Fruit fly (Drosophila melanogaster): Measurements from ENCODE around the gene CG14974.

The CG14974 gene

DNA sequence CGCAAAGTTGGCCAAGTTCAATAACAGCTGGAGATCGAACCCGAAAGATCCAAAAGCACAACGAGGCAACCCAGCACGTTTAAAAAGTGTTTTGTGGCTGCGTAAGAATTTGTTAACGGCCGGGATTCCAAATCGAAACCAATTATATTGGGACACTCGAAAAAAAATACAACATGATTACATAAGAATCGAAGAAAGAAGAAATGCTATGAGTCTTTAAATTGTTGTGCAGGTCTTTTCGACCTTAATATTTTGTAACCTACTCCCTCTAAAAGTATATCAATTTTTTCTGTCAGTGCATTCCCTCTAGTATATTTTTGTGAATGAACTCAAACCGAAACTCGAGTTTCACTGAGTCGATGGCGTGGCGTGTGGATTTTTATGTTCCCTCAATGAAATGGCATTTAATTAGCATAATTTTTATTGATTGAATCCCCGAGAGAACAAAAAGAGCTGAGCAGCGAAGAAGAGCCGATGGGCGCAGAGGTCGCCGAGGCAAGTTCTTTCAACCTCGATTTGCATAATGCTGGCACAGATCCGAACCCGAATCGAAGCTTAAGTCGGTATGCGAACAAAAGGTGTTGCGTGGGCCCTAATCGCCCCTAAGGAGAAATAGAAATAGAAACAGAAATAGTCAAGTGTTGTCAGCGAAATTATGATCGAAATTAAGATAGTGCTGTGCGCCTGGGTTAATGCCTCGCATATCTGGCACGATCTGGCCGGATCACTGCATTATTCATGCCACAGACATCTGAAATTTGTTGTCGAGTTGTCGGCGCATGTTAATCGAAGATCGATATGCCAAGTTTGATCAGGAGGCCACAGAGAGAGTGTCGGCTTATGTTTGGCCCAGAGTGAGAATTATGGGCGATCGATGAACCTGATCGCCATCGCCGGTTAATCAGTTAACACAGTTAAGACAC, 44.7 kb upstream of the CG14974 start (continued):
- TF ChIP-seq CG9876 (GFP tag; optimal IDR thresholded peaks at IDR 0.05) (peak; percentile 9), abd-A (tag; optimal IDR thresholded peaks at IDR 0.05) (peak; percentile 64), pho (GFP tag; optimal IDR thresholded peaks at IDR 0.05) (peak; percentile 36), caup (GFP tag; optimal IDR thresholded peaks at IDR 0.05; ENCODE audit: severe bottlenecking) (peak; percentile 0), Hr51 (GFP tag; optimal IDR thresholded peaks at IDR 0.05) (peak; percentile 16 to 18), CG7839 (tag; optimal IDR thresholded peaks at IDR 0.05) (peak; percentile 10), CG17385 (GFP tag; optimal IDR thresholded peaks at IDR 0.05) (peak; percentile 59), Antp (GFP tag; optimal IDR thresholded peaks at IDR 0.05) (peak; percentile 3), ERR (GFP tag; optimal IDR thresholded peaks at IDR 0.05) (no peak), tgo (GFP tag; IDR thresholded peaks at IDR 0.05) (peak; percentile 40; the same call in 2 of the 3 replicates), CG12942 (GFP tag; optimal IDR thresholded peaks at IDR 0.05) (peak; percentile 32), CG12659 (GFP tag; optimal IDR thresholded peaks at IDR 0.05) (peak; percentile 47), CG13424 (tag; optimal IDR thresholded peaks at IDR 0.05) (peak; percentile 61), CG2875 (GFP tag; optimal IDR thresholded peaks at IDR 0.05) (peak; percentile 31), CG32532 (GFP tag; IDR thresholded peaks at IDR 0.05) (peak; percentile 68), CG1529 (GFP tag; optimal IDR thresholded peaks at IDR 0.05) (peak; percentile 56), CG12769 (tag; optimal IDR thresholded peaks at IDR 0.05) (peak; percentile 53), Poxn (GFP tag; IDR thresholded peaks at IDR 0.05) (0 out of 2 replicates have a peak, but pooled peaks have one; percentile 14), cg (GFP tag; optimal IDR thresholded peaks at IDR 0.05) (no peak), onecut (GFP tag; IDR thresholded peaks at IDR 0.05) (peak; percentile 20; the same call in 1 of the 2 replicates), rib (GFP tag; IDR thresholded peaks at IDR 0.05) (no peak), Mes4 (GFP tag; optimal IDR thresholded peaks at IDR 0.05) (peak; percentile 20), Sin3A (optimal IDR thresholded peaks at IDR 0.05) (no peak), sens (GFP tag) (peak; percentile 76), CG12236 (GFP tag; optimal IDR thresholded peaks at IDR 0.05) (peak; percentile 53), bsh (GFP tag; optimal IDR thresholded peaks at IDR 0.05) (peak in 1 of 2 experiments; percentile 86), pum (GFP tag; optimal IDR thresholded peaks at IDR 0.05) (no peak), CG3847 (GFP tag; IDR thresholded peaks at IDR 0.05) (peak; percentile 41; the same call in 1 of the 2 replicates), nmo (GFP tag; optimal IDR thresholded peaks at IDR 0.05) (peak; percentile 67), CG4707 (GFP tag; optimal IDR thresholded peaks at IDR 0.05) (peak; percentile 49), zen (tag; optimal IDR thresholded peaks at IDR 0.05) (no peak), pita (GFP tag; optimal IDR thresholded peaks at IDR 0.05) (no peak), dmrt11E (tag; optimal IDR thresholded peaks at IDR 0.05) (peak; percentile 70), NK7.1 (GFP tag; optimal IDR thresholded peaks at IDR 0.05) (no peak), Doc2 (GFP tag; IDR thresholded peaks at IDR 0.05) (no peak), CG14014 (GFP tag; IDR thresholded peaks at IDR 0.05) (0 out of 2 replicates have a peak, but pooled peaks have one; percentile 28), Atf3 (GFP tag; optimal IDR thresholded peaks at IDR 0.05) (peak; percentile 34), CG10209 (GFP tag; optimal IDR thresholded peaks at IDR 0.05) (peak; percentile 48), bcd (GFP tag; optimal IDR thresholded peaks at IDR 0.05) (peak; percentile 7), prd (optimal IDR thresholded peaks at IDR 0.05) (no peak), prd (GFP tag; IDR thresholded peaks at IDR 0.05) (peak; percentile 32; the same call in 1 of the 3 replicates), CG18262 (tag; optimal IDR thresholded peaks at IDR 0.05) (peak; percentile 43), psq (GFP tag; optimal IDR thresholded peaks at IDR 0.05) (no peak), az2 (GFP tag; optimal IDR thresholded peaks at IDR 0.05) (peak; percentile 69), peb (GFP tag; IDR thresholded peaks at IDR 0.05) (0 out of 2 replicates have a peak, but pooled peaks have one; percentile 40), Atf-2 (GFP tag; optimal IDR thresholded peaks at IDR 0.05) (peak; percentile 52), CG18619 (GFP tag; optimal IDR thresholded peaks at IDR 0.05) (peak; percentile 38), gsb (GFP tag; IDR thresholded peaks at IDR 0.05) (no peak)

All from whole organism, embryonic.